Worm (Caenorhabditis elegans): ENCODE measurements around the gene C01G6.4.

ce11 chrII:9254187-9254586, 18.7 kb downstream of the C01G6.4 start, which contains the start of gene nlp-82:
- TF ChIP-seq ceh-14 (tag; optimal IDR thresholded peaks at IDR 0.05) (no peak), pha-4 (tag; optimal IDR thresholded peaks at IDR 0.05) (no peak), elt-4 (tag; optimal IDR thresholded peaks at IDR 0.05) (no peak), unc-55 (GFP tag; optimal IDR thresholded peaks at IDR 0.05) (no peak), tbx-2 (tag; optimal IDR thresholded peaks at IDR 0.05) (no peak), pqm-1 (tag; optimal IDR thresholded peaks at IDR 0.05) (no peak), ama-1 (optimal IDR thresholded peaks at IDR 0.05) (no peak), eyg-1 (tag; optimal IDR thresholded peaks at IDR 0.05) (no peak), pat-9 (tag; optimal IDR thresholded peaks at IDR 0.05) (no peak), nhr-11 (tag; optimal IDR thresholded peaks at IDR 0.05) (no peak), elt-2 (tag; optimal IDR thresholded peaks at IDR 0.05) (no peak), ceh-31 (tag; optimal IDR thresholded peaks at IDR 0.05) (no peak)

Data from whole organism, late embryonic.